Fruit fly (Drosophila melanogaster) whole organism, embryonic: ENCODE measurements around the gene CG10866.

Experiments
- Antp ChIP-seq: fragments of 200-800 bp; sonication (Bioruptor generic); optimal IDR thresholded peaks from 3 replicates; lab custom pipeline; 2016; ENCODE audit warnings: missing biosample characterization, missing genetic modification characterization
- Asciz ChIP-seq: fragments of 200-800 bp; sonication (Bioruptor generic); optimal IDR thresholded peaks from 2 replicates; lab custom pipeline; 2017; ENCODE audit warnings: missing biosample characterization, mild to moderate bottlenecking, missing genetic modification characterization, missing genetic modification reagents
- Blimp-1 ChIP-seq: fragments of 200-800 bp; sonication (Bioruptor generic); optimal IDR thresholded peaks from 3 replicates; lab custom pipeline; 2018; ENCODE audit warnings: missing biosample characterization, missing genetic modification characterization, mild to moderate bottlenecking, moderate library complexity, missing genetic modification reagents
- CG1024 ChIP-seq: fragments of 200-800 bp; sonication (Bioruptor generic); IDR thresholded peaks from 2 replicates; pipeline ENCODE4 v1.3.6; 2022; ENCODE audit warnings: missing biosample characterization, missing genetic modification characterization
- CG10267 ChIP-seq: fragments of 200-800 bp; sonication (Bioruptor generic); optimal IDR thresholded peaks from 2 replicates; lab custom pipeline; 2018; ENCODE audit warnings: missing biosample characterization, mild to moderate bottlenecking, missing genetic modification characterization, moderate library complexity
- CG10431 ChIP-seq: fragments of 200-800 bp; sonication (Bioruptor generic); optimal IDR thresholded peaks from 3 replicates; lab custom pipeline; 2018; ENCODE audit warnings: missing biosample characterization, mild to moderate bottlenecking, missing genetic modification characterization
- CG10959 ChIP-seq: fragments of 200-800 bp; sonication (Bioruptor generic); IDR thresholded peaks from 2 replicates; pipeline ENCODE4 v1.3.6; 2022; ENCODE audit warnings: missing biosample characterization, missing genetic modification characterization
- CG11085 ChIP-seq: fragments of 200-800 bp; sonication (Bioruptor generic); IDR thresholded peaks from 2 replicates; pipeline ENCODE4 v1.3.6; 2022; ENCODE audit warnings: missing biosample characterization, missing genetic modification characterization
- CG12236 ChIP-seq: fragments of 200-800 bp; sonication (Bioruptor generic); optimal IDR thresholded peaks from 2 replicates; lab custom pipeline; 2016; ENCODE audit warnings: missing biosample characterization, missing genetic modification characterization
- CG12659 ChIP-seq: fragments of 200-800 bp; sonication (Bioruptor generic); optimal IDR thresholded peaks from 3 replicates; lab custom pipeline; 2017; ENCODE audit warnings: mild to moderate bottlenecking, missing biosample characterization, missing genetic modification reagents, missing genetic modification characterization
- CG13424 ChIP-seq: fragments of 200-800 bp; sonication (Bioruptor generic); optimal IDR thresholded peaks from 2 replicates; lab custom pipeline; 2019; ENCODE audit warnings: missing biosample characterization, mild to moderate bottlenecking, missing genetic modification characterization, moderate library complexity
- CG14710 ChIP-seq: fragments of 200-800 bp; sonication (Bioruptor generic); optimal IDR thresholded peaks from 3 replicates; lab custom pipeline; 2019; ENCODE audit warnings: missing biosample characterization, mild to moderate bottlenecking, missing genetic modification characterization, moderate library complexity
- CG14860 ChIP-seq: fragments of 200-800 bp; sonication (Bioruptor generic); IDR thresholded peaks from 3 replicates; pipeline ENCODE4 v1.3.6; 2022; ENCODE audit warnings: missing biosample characterization, missing genetic modification characterization; ENCODE audit not compliant: partially characterized antibody
- CG17568 ChIP-seq: fragments of 200-800 bp; sonication (Bioruptor generic); optimal IDR thresholded peaks from 2 replicates; lab custom pipeline; 2018; ENCODE audit warnings: missing biosample characterization, mild to moderate bottlenecking, missing genetic modification characterization, moderate library complexity
- CG17612 ChIP-seq: fragments of 200-800 bp; sonication (Bioruptor generic); IDR thresholded peaks from 2 replicates; pipeline ENCODE4 v1.3.6; 2022; ENCODE audit warnings: missing biosample characterization, missing genetic modification characterization
- CG17829 ChIP-seq: fragments of 200-800 bp; optimal IDR thresholded peaks from 2 replicates; lab custom pipeline; 2019; ENCODE audit warnings: missing biosample characterization, mild to moderate bottlenecking, missing genetic modification characterization, moderate library complexity
- CG2129 ChIP-seq: fragments of 200-800 bp; sonication (Bioruptor generic); IDR thresholded peaks from 2 replicates; pipeline ENCODE4 v1.3.6; 2022; ENCODE audit warnings: missing biosample characterization, missing genetic modification characterization; ENCODE audit not compliant: partially characterized antibody
- CG30431 ChIP-seq: fragments of 200-800 bp; sonication (Bioruptor generic); optimal IDR thresholded peaks from 2 replicates; lab custom pipeline; 2017; ENCODE audit warnings: missing biosample characterization, missing genetic modification characterization
- CG3065 ChIP-seq: fragments of 200-800 bp; sonication (Bioruptor generic); optimal IDR thresholded peaks from 2 replicates; lab custom pipeline; 2016; ENCODE audit warnings: missing biosample characterization, missing genetic modification characterization
- CG34376 ChIP-seq: fragments of 200-800 bp; sonication (Bioruptor generic); optimal IDR thresholded peaks from 2 replicates; lab custom pipeline; 2018; ENCODE audit warnings: missing biosample characterization, mild to moderate bottlenecking, missing genetic modification characterization
- CG4328 ChIP-seq: fragments of 200-800 bp; sonication (Bioruptor generic); optimal IDR thresholded peaks from 3 replicates; lab custom pipeline; 2017; ENCODE audit warnings: missing biosample characterization, missing genetic modification reagents, missing genetic modification characterization
- CG4404 ChIP-seq: fragments of 200-800 bp; sonication (Bioruptor generic); IDR thresholded peaks from 2 replicates; pipeline ENCODE4 v1.3.6; 2022; ENCODE audit warnings: missing biosample characterization, missing genetic modification characterization
- CG5180 ChIP-seq: fragments of 200-800 bp; sonication (Bioruptor generic); optimal IDR thresholded peaks from 3 replicates; lab custom pipeline; 2017; ENCODE audit warnings: missing biosample characterization, missing genetic modification characterization, mild to moderate bottlenecking, moderate library complexity, missing genetic modification reagents
- CG7839 ChIP-seq: fragments of 200-800 bp; sonication (Bioruptor generic); optimal IDR thresholded peaks from 3 replicates; lab custom pipeline; 2018; ENCODE audit warnings: missing biosample characterization, mild to moderate bottlenecking, missing genetic modification characterization, moderate library complexity
- CG9797 ChIP-seq: fragments of 200-800 bp; sonication (Bioruptor generic); optimal IDR thresholded peaks from 3 replicates; lab custom pipeline; 2018; ENCODE audit warnings: missing biosample characterization, mild to moderate bottlenecking, missing genetic modification characterization
- CoRest ChIP-seq: fragments of 200-800 bp; sonication (Bioruptor generic); optimal IDR thresholded peaks from 3 replicates; lab custom pipeline; 2018; ENCODE audit warnings: missing biosample characterization, mild to moderate bottlenecking, missing genetic modification characterization, moderate library complexity
- Dad ChIP-seq: fragments of 200-800 bp; sonication (Bioruptor generic); optimal IDR thresholded peaks from 3 replicates; lab custom pipeline; 2016; ENCODE audit warnings: missing biosample characterization, missing genetic modification characterization
- Deaf1 ChIP-seq: fragments of 200-800 bp; optimal IDR thresholded peaks from 3 replicates; lab custom pipeline; 2019; ENCODE audit warnings: missing biosample characterization, mild to moderate bottlenecking, missing genetic modification characterization, moderate library complexity
- Dek ChIP-seq: fragments of 200-800 bp; sonication (Bioruptor generic); optimal IDR thresholded peaks from 3 replicates; lab custom pipeline; 2019; ENCODE audit warnings: missing biosample characterization, mild to moderate bottlenecking, missing genetic modification characterization, moderate library complexity
- Dp ChIP-seq: fragments of 200-800 bp; sonication (Bioruptor generic); optimal IDR thresholded peaks from 2 replicates; lab custom pipeline; 2018; ENCODE audit warnings: missing biosample characterization, mild to moderate bottlenecking, missing genetic modification characterization, moderate library complexity
- E2f2 ChIP-seq: fragments of 200-800 bp; sonication (Bioruptor generic); IDR thresholded peaks from 2 replicates; pipeline ENCODE4 v1.3.6; 2022; ENCODE audit warnings: missing biosample characterization, missing genetic modification characterization
- HLH3B ChIP-seq: fragments of 200-800 bp; sonication (Bioruptor generic); IDR thresholded peaks from 2 replicates; pipeline ENCODE4 v1.3.6; 2022; ENCODE audit warnings: missing biosample characterization, missing genetic modification characterization
- Hand ChIP-seq: fragments of 200-800 bp; sonication (Bioruptor generic); optimal IDR thresholded peaks from 2 replicates; lab custom pipeline; 2017; ENCODE audit warnings: mild to moderate bottlenecking, missing biosample characterization, missing genetic modification reagents, missing genetic modification characterization
- Mad ChIP-seq: fragments of 200-800 bp; sonication (Bioruptor generic); optimal IDR thresholded peaks from 2 replicates; lab custom pipeline; 2016; ENCODE audit warnings: missing biosample characterization, missing genetic modification characterization
- NC2α ChIP-seq: fragments of 200-800 bp; sonication (Bioruptor generic); optimal IDR thresholded peaks from 2 replicates; lab custom pipeline; 2016; ENCODE audit warnings: missing biosample characterization, missing genetic modification characterization
- Nf-YC ChIP-seq: fragments of 200-800 bp; optimal IDR thresholded peaks from 3 replicates; lab custom pipeline; 2019; ENCODE audit warnings: missing biosample characterization, mild to moderate bottlenecking, missing genetic modification characterization, moderate library complexity
- ap ChIP-seq: fragments of 200-800 bp; sonication (Bioruptor generic); IDR thresholded peaks from 2 replicates; pipeline ENCODE4 v1.3.6; 2022; ENCODE audit warnings: missing biosample characterization, missing genetic modification characterization
- bab2 ChIP-seq: fragments of 200-800 bp; sonication (Bioruptor generic); optimal IDR thresholded peaks from 2 replicates; lab custom pipeline; 2016; ENCODE audit warnings: missing biosample characterization, missing genetic modification characterization
- ci ChIP-seq: fragments of 200-800 bp; sonication (Bioruptor generic); IDR thresholded peaks from 3 replicates; pipeline ENCODE4 v1.3.6; 2022; ENCODE audit warnings: missing biosample characterization, missing genetic modification characterization
- hb ChIP-seq: fragments of 200-800 bp; sonication (Bioruptor generic); IDR thresholded peaks from 3 replicates; pipeline ENCODE4 v1.3.6; 2022; ENCODE audit warnings: missing biosample characterization, missing genetic modification characterization; ENCODE audit not compliant: partially characterized antibody
- hth ChIP-seq: fragments of >200 bp; optimal IDR thresholded peaks from 2 replicates; lab custom pipeline; 2017; ENCODE audit warnings: inconsistent platforms
- kay ChIP-seq: fragments of 200-800 bp; sonication (Bioruptor generic); optimal IDR thresholded peaks from 2 replicates; lab custom pipeline; 2016; ENCODE audit warnings: missing biosample characterization, missing genetic modification characterization
- mam ChIP-seq: fragments of 200-800 bp; sonication (Bioruptor generic); optimal IDR thresholded peaks from 3 replicates; lab custom pipeline; 2016; ENCODE audit warnings: missing biosample characterization, missing genetic modification characterization
- onecut ChIP-seq: fragments of 200-800 bp; sonication (Bioruptor generic); IDR thresholded peaks from 2 replicates; pipeline ENCODE4 v1.3.6; 2022; ENCODE audit warnings: missing biosample characterization, missing genetic modification characterization
- peb ChIP-seq: fragments of 200-800 bp; sonication (Bioruptor generic); IDR thresholded peaks from 2 replicates; pipeline ENCODE4 v1.3.6; 2022; ENCODE audit warnings: missing biosample characterization, missing genetic modification characterization
- sisA ChIP-seq: fragments of 200-800 bp; sonication (Bioruptor generic); IDR thresholded peaks from 2 replicates; pipeline ENCODE4 v1.3.6; 2022; ENCODE audit warnings: missing biosample characterization, missing genetic modification characterization
- toy ChIP-seq: fragments of 200-800 bp; sonication (Bioruptor generic); IDR thresholded peaks from 2 replicates; pipeline ENCODE4 v1.3.6; 2022; ENCODE audit warnings: missing biosample characterization, missing genetic modification characterization
- trem ChIP-seq: fragments of 200-800 bp; optimal IDR thresholded peaks from 3 replicates; lab custom pipeline; 2019; ENCODE audit warnings: missing biosample characterization, mild to moderate bottlenecking, missing genetic modification characterization, moderate library complexity
- z ChIP-seq: fragments of 200-800 bp; sonication (Bioruptor generic); IDR thresholded peaks from 3 replicates; pipeline ENCODE4 v1.3.6; 2022; ENCODE audit warnings: missing biosample characterization, missing genetic modification characterization

CG10866 gene

DNA sequence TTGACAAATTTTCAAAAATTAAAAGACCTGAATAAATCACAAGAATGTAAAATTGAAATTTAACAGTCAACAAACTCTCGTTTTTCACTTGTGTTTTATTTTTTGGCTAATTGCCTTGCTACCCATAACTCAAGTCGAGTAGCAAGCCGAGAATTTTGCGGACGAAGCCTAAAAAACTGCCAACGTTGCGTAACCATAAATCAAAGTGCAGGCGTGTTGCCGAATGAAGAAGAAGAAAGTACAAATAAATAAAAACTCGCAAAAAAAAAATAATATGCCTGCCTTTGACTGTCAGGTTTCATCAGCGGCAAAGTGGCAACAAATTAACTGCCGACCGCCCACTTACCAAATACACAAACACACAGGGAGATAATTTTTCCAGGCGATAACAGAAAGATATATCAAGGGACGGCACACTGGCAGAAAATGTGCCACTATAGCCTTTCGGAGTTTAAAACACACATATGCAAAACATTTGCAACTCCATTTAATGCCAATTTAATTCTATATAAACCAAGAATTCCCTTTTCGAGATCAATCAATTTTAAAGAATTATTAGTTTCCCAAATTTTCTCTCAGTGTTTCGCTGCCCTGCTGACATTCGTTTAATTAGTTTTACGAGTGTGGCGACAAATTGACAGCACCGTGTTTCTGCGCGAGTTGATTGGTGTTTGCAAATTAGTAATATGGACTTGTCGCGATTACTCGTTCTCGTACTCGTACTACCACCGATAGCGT is 9.4 kb downstream of the CG10866 start (continued):
- TF ChIP-seq Deaf1 (tag; lab: Kevin White, UChicago) (peak; percentile 55), CG14860 (GFP tag; lab: Robert Waterston, UW) (no peak), CG13424 (tag; lab: Kevin White, UChicago) (peak; percentile 90), kay (GFP tag; lab: Kevin White, UChicago) (peak; percentile 36), CG10431 (GFP tag; lab: Kevin White, UChicago) (peak; percentile 19), CG4328 (GFP tag; lab: Kevin White, UChicago) (peak; percentile 69), mam (GFP tag; lab: Kevin White, UChicago) (peak; percentile 95), z (no peak), ci (GFP tag; lab: Robert Waterston, UW) (peak; percentile 92), Dek (peak; percentile 91), CG9797 (GFP tag; lab: Kevin White, UChicago) (no peak), bab2 (GFP tag; lab: Kevin White, UChicago) (peak; percentile 89), CG11085 (GFP tag; lab: Robert Waterston, UW) (peak; percentile 81), CG5180 (GFP tag; lab: Kevin White, UChicago) (peak; percentile 46), toy (GFP tag; lab: Robert Waterston, UW) (peak; percentile 78), hb (GFP tag; lab: Robert Waterston, UW) (no peak), trem (tag; lab: Kevin White, UChicago) (no peak), CG17568 (GFP tag; lab: Kevin White, UChicago) (peak; percentile 72), Hand (GFP tag; lab: Kevin White, UChicago) (peak; percentile 89), peb (GFP tag; lab: Robert Waterston, UW) (0 out of 2 replicates have a peak, but pooled peaks have one; percentile 20), Dp (GFP tag; lab: Kevin White, UChicago) (no peak), ap (peak; percentile 73), Nf-YC (tag; lab: Kevin White, UChicago) (peak; percentile 70), CG14710 (tag; lab: Kevin White, UChicago) (no peak), CG30431 (GFP tag; lab: Kevin White, UChicago) (peak; percentile 62), CG10959 (GFP tag; lab: Robert Waterston, UW) (peak; percentile 47; the same call in 1 of the 2 replicates), Antp (peak; percentile 79), CG17612 (GFP tag; lab: Robert Waterston, UW) (peak; percentile 71; the same call in 1 of the 2 replicates), CG1024 (peak; percentile 40; the same call in 1 of the 2 replicates), CG10267 (tag; lab: Kevin White, UChicago) (peak; percentile 43), onecut (peak; percentile 72), Asciz (GFP tag; lab: Kevin White, UChicago) (peak; percentile 65), CG7839 (tag; lab: Kevin White, UChicago) (peak; percentile 91), CG12659 (GFP tag; lab: Kevin White, UChicago) (peak; percentile 94), CG17829 (tag; lab: Kevin White, UChicago) (no peak), NC2α (GFP tag; lab: Kevin White, UChicago) (peak; percentile 53), E2f2 (peak; percentile 64; the same call in 1 of the 2 replicates), CG2129 (GFP tag; lab: Robert Waterston, UW) (no peak), CoRest (peak; percentile 90), hth (lab: Kevin White, UChicago) (no peak), CG4404 (GFP tag; lab: Robert Waterston, UW) (peak; percentile 66), Dad (peak; percentile 72), Mad (GFP tag; lab: Kevin White, UChicago) (peak; percentile 53), CG3065 (GFP tag; lab: Kevin White, UChicago) (peak; percentile 32), Blimp-1 (no peak), CG34376 (GFP tag; lab: Kevin White, UChicago) (peak; percentile 85), HLH3B (GFP tag; lab: Robert Waterston, UW) (peak; percentile 82), sisA (peak; percentile 87), CG12236 (GFP tag; lab: Kevin White, UChicago) (peak; percentile 35)
